Fruit fly (Drosophila melanogaster): ENCODE results near the gene Tbcc.

- TF ChIP-seq CG7045 (GFP tag; optimal IDR thresholded peaks at IDR 0.05), result no peak
- TF ChIP-seq kay (GFP tag; ENCODE audit: borderline replicate concordance), result no peak
- TF ChIP-seq cnc (optimal IDR thresholded peaks at IDR 0.05), result no peak
- TF ChIP-seq CG33017 (tag; optimal IDR thresholded peaks at IDR 0.05), result no peak
- no peak for TF ChIP-seq CG14711 (tag; optimal IDR thresholded peaks at IDR 0.05)
- TF ChIP-seq CG1620 (GFP tag; optimal IDR thresholded peaks at IDR 0.05), result no peak
- no peak for TF ChIP-seq ovo (GFP tag; optimal IDR thresholded peaks at IDR 0.05)
- no peak for TF ChIP-seq tj (GFP tag; optimal IDR thresholded peaks at IDR 0.05)
Observed at dm6 chr2L:4179386-4179785, 8.2 kb downstream of the Tbcc start.

Measured in whole organism, adult.